Fruit fly (Drosophila melanogaster): ENCODE measurements around the gene ND-13B.

Gene ND-13B

DNA sequence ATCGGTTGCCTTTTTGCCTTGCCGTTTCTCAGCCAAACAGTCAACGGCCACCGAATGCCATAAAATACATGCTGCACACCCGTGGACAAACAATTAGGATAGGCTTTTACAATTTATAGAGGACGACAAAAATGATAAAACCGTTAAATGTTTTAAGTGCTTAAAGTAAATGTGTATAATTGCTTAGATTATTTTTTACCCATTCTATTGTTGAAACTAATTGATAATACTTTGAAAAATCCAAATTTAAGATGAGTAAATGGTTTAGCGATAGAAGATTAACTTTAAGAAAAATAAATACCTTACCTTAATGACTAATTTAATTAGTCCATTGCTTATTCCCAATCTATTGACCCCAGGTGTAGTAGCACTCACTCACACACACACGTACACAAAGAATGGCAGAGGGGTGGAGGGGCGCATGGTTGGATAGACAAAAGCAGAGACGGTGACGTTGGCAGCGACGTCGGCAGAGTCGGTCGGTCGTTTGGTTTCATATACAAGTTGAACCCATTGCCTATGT is 15.3 kb downstream of the ND-13B start (continued):
- TF ChIP-seq da (GFP tag; optimal IDR thresholded peaks at IDR 0.05) (peak; percentile 64), bcd (GFP tag; optimal IDR thresholded peaks at IDR 0.05) (peak; percentile 96), zen (tag; optimal IDR thresholded peaks at IDR 0.05) (peak; percentile 85), Lhr (GFP tag; optimal IDR thresholded peaks at IDR 0.05) (peak; percentile 80), Dip2 (GFP tag; IDR thresholded peaks at IDR 0.05) (no peak; the same call in 1 of the 2 replicates), Max (GFP tag; optimal IDR thresholded peaks at IDR 0.05) (peak; percentile 90), Hmr (GFP tag; optimal IDR thresholded peaks at IDR 0.05) (peak; percentile 98), pzg (GFP tag; optimal IDR thresholded peaks at IDR 0.05) (peak; percentile 7), tx (GFP tag; optimal IDR thresholded peaks at IDR 0.05) (peak; percentile 84), CG5953 (GFP tag; IDR thresholded peaks at IDR 0.05) (peak; percentile 87), nerfin-2 (GFP tag; IDR thresholded peaks at IDR 0.05; ENCODE audit: partially characterized antibody) (no peak), ara (GFP tag; IDR thresholded peaks at IDR 0.05) (peak; percentile 92), CG8359 (GFP tag; optimal IDR thresholded peaks at IDR 0.05; ENCODE audit: borderline replicate concordance) (peak; percentile 81), lilli (GFP tag; optimal IDR thresholded peaks at IDR 0.05) (peak; percentile 94), NC2α (GFP tag; optimal IDR thresholded peaks at IDR 0.05) (peak; percentile 88), CG13775 (GFP tag; optimal IDR thresholded peaks at IDR 0.05) (peak; percentile 95), CG12236 (GFP tag; optimal IDR thresholded peaks at IDR 0.05) (peak; percentile 67), Dip3 (GFP tag; optimal IDR thresholded peaks at IDR 0.05) (peak; percentile 87), CG2875 (GFP tag; optimal IDR thresholded peaks at IDR 0.05) (peak; percentile 95), org-1 (GFP tag; optimal IDR thresholded peaks at IDR 0.05) (peak; percentile 98), odd (GFP tag; optimal IDR thresholded peaks at IDR 0.05) (peak; percentile 95), CG2120 (GFP tag; optimal IDR thresholded peaks at IDR 0.05) (peak; percentile 96), D19A (tag; optimal IDR thresholded peaks at IDR 0.05) (peak; percentile 93), HmgD (GFP tag; optimal IDR thresholded peaks at IDR 0.05) (peak; percentile 60), CG18262 (tag; optimal IDR thresholded peaks at IDR 0.05) (peak; percentile 99), CG3995 (GFP tag; optimal IDR thresholded peaks at IDR 0.05) (peak; percentile 56), CG10565 (GFP tag; optimal IDR thresholded peaks at IDR 0.05) (peak; percentile 40), Oaz (GFP tag; IDR thresholded peaks at IDR 0.05) (peak; percentile 91), bsh (GFP tag; optimal IDR thresholded peaks at IDR 0.05) (peak; percentile 76 to 91), pan (optimal IDR thresholded peaks at IDR 0.05) (no peak), pan (GFP tag; optimal IDR thresholded peaks at IDR 0.05 in 1 of 2, IDR thresholded peaks at IDR 0.05 in 1 of 2) (peak in 1 of 2 experiments; percentile 94), Hmx (GFP tag; optimal IDR thresholded peaks at IDR 0.05) (peak; percentile 83), CG6765 (GFP tag; optimal IDR thresholded peaks at IDR 0.05) (peak; percentile 94), z (GFP tag; IDR thresholded peaks at IDR 0.05) (peak; percentile 69; the same call in 1 of the 3 replicates), MBD-R2 (GFP tag; IDR thresholded peaks at IDR 0.05) (peak; percentile 76), NK7.1 (GFP tag; optimal IDR thresholded peaks at IDR 0.05) (peak; percentile 88), CoRest (tag; optimal IDR thresholded peaks at IDR 0.05) (peak; percentile 97), CG12071 (GFP tag; optimal IDR thresholded peaks at IDR 0.05) (peak; percentile 87), en (GFP tag; optimal IDR thresholded peaks at IDR 0.05) (peak; percentile 88), ab (GFP tag; optimal IDR thresholded peaks at IDR 0.05) (no peak), CG1832 (GFP tag; optimal IDR thresholded peaks at IDR 0.05) (no peak), CG2678 (tag; optimal IDR thresholded peaks at IDR 0.05) (peak; percentile 98), BtbVII (GFP tag; optimal IDR thresholded peaks at IDR 0.05) (peak; percentile 95), hb (GFP tag; IDR thresholded peaks at IDR 0.05; ENCODE audit: partially characterized antibody) (no peak), CG32532 (GFP tag; IDR thresholded peaks at IDR 0.05) (peak; percentile 93), pita (GFP tag; optimal IDR thresholded peaks at IDR 0.05) (no peak), Ptx1 (GFP tag; IDR thresholded peaks at IDR 0.05) (peak; percentile 95), Gsc (GFP tag; IDR thresholded peaks at IDR 0.05) (no peak), pnt (GFP tag; optimal IDR thresholded peaks at IDR 0.05) (peak; percentile 91), caup (GFP tag; optimal IDR thresholded peaks at IDR 0.05; ENCODE audit: severe bottlenecking) (peak; percentile 94)
